Worm (Caenorhabditis elegans) whole organism, young adult: ENCODE results near the gene swt-5.

ENCODE experiments used
- F49E8.2 ChIP-seq: sonication (generic microtip); optimal IDR thresholded peaks from 3 replicates; lab custom pipeline; 2017; ENCODE audit warnings: missing genetic modification characterization, mild to moderate bottlenecking, missing compliant biosample characterization, antibody characterized with exemption, moderate library complexity; ENCODE audit not compliant: insufficient read depth
- Y53F4B.3 ChIP-seq: fragments of 200-800 bp; sonication (Bioruptor generic); IDR thresholded peaks from 2 replicates; pipeline ENCODE4 v1.3.6; 2022; ENCODE audit warnings: missing genetic modification reagents, missing genetic modification characterization, missing compliant biosample characterization
- Y53G8AR.9 ChIP-seq: fragments of 200-800 bp; sonication (Bioruptor generic); conservative IDR thresholded peaks from 2 replicates; pipeline ENCODE4 v1.3.6; 2022; ENCODE audit warnings: missing genetic modification reagents, missing genetic modification characterization, missing compliant biosample characterization
- ama-1 ChIP-seq, 3 experiments: fragments of 150-350 bp in 1 of 3; sonication (generic microtip) in 2 of 3; optimal IDR thresholded peaks; 2 replicates each; lab custom pipeline; 2014 to 2018; ENCODE audit warnings: missing biosample characterization in 2 of 3, missing genetic modification characterization in 2 of 3, missing genetic modification reagents in 2 of 3
- chd-7 ChIP-seq: sonication (generic microtip); optimal IDR thresholded peaks from 2 replicates; lab custom pipeline; 2016; ENCODE audit warnings: mild to moderate bottlenecking, missing genetic modification characterization, moderate library complexity, missing compliant biosample characterization
- dpl-1 ChIP-seq: fragments of 150-350 bp; optimal IDR thresholded peaks from 2 replicates; lab custom pipeline; 2014; ENCODE audit warnings: missing biosample characterization, missing genetic modification reagents, missing genetic modification characterization
- hmg-20 ChIP-seq: fragments of 200-800 bp; sonication (Bioruptor generic); IDR thresholded peaks from 2 replicates; pipeline ENCODE4 v1.3.6; 2022; ENCODE audit warnings: missing genetic modification reagents, missing genetic modification characterization, missing compliant biosample characterization
- let-526 ChIP-seq: fragments of 200-800 bp; sonication (Bioruptor generic); IDR thresholded peaks from 2 replicates; pipeline ENCODE4 v1.3.6; 2022; ENCODE audit warnings: missing genetic modification reagents, missing genetic modification characterization, missing compliant biosample characterization
- let-607 ChIP-seq, 2 experiments: fragments of 200-800 bp in 1 of 2; sonication (Bioruptor generic) in 1 of 2; sonication (generic microtip) in 1 of 2; optimal IDR thresholded peaks; 2 replicates each; lab custom pipeline; 2016 to 2018; ENCODE audit warnings: mild to moderate bottlenecking in 2 of 2, missing compliant biosample characterization in 2 of 2, missing genetic modification characterization in 2 of 2, moderate library complexity in 2 of 2, missing genotype in 1 of 2
- mcd-1 ChIP-seq: fragments of 200-800 bp; sonication (Bioruptor generic); IDR thresholded peaks from 2 replicates; pipeline ENCODE4 v1.3.6; 2022; ENCODE audit warnings: missing genetic modification reagents, missing genetic modification characterization, missing compliant biosample characterization
- nfya-1 ChIP-seq: sonication (generic microtip); optimal IDR thresholded peaks from 2 replicates; lab custom pipeline; 2017; ENCODE audit warnings: antibody characterized with exemption, missing compliant biosample characterization, missing genetic modification characterization, borderline replicate concordance; ENCODE audit not compliant: insufficient read depth
- nhr-80 ChIP-seq: sonication (generic microtip); optimal IDR thresholded peaks from 2 replicates; lab custom pipeline; 2016; ENCODE audit warnings: missing genetic modification characterization, missing compliant biosample characterization
- snpc-4 ChIP-seq, 5 experiments: fragments of 150-350 bp in 1 of 5; sonication (generic microtip) in 4 of 5; optimal IDR thresholded peaks; 2 replicates each; lab custom pipeline; 2014 to 2018; ENCODE audit warnings: missing genetic modification characterization in 5 of 5, missing biosample characterization in 3 of 5, antibody characterized with exemption in 2 of 5, mild to moderate bottlenecking in 2 of 5, missing compliant biosample characterization in 2 of 5, missing genotype in 2 of 5, moderate library complexity in 2 of 5, missing genetic modification reagents in 1 of 5
- ztf-6 ChIP-seq: fragments of 200-800 bp; sonication (Bioruptor generic); IDR thresholded peaks from 2 replicates; pipeline ENCODE4 v1.3.6; 2022; ENCODE audit warnings: missing genetic modification reagents, missing genetic modification characterization, missing compliant biosample characterization

- TF ChIP-seq nhr-80 (tag; lab: Kevin White, UChicago) (no peak), ztf-6 (GFP tag; lab: Robert Waterston, UW) (no peak), mcd-1 (GFP tag; lab: Robert Waterston, UW) (no peak), Y53F4B.3 (GFP tag; lab: Robert Waterston, UW) (no peak), dpl-1 (GFP tag; lab: Kevin White, UChicago) (no peak), chd-7 (tag; lab: Kevin White, UChicago) (no peak), ama-1 (optimal IDR thresholded peaks at IDR 0.05; lab: Kevin White, UChicago) (no peak), ama-1 (GFP tag; optimal IDR thresholded peaks at IDR 0.05; lab: Kevin White, UChicago) (no peak), snpc-4 (GFP tag; optimal IDR thresholded peaks at IDR 0.05; lab: Kevin White, UChicago) (no peak), snpc-4 (tag; optimal IDR thresholded peaks at IDR 0.05; lab: Kevin White, UChicago) (no peak), nfya-1 (no peak), hmg-20 (GFP tag; lab: Robert Waterston, UW) (no peak), let-526 (no peak), F49E8.2 (no peak), let-607 (tag; optimal IDR thresholded peaks at IDR 0.05; lab: Kevin White, UChicago) (no peak), Y53G8AR.9 (GFP tag; lab: Robert Waterston, UW) (no peak)
Measured at ce11 chrV:9453333-9453732, 47.9 kb upstream of the swt-5 start.
